Fruit fly (Drosophila melanogaster) whole organism, embryonic: ENCODE measurements around the gene mdu.

Source experiments
- ATbp ChIP-seq: fragments of 200-800 bp; sonication (Bioruptor generic); optimal IDR thresholded peaks from 2 replicates; lab custom pipeline; 2017; ENCODE audit warnings: missing biosample characterization, mild to moderate bottlenecking, missing genetic modification characterization, missing genetic modification reagents
- Ada2b ChIP-seq: fragments of 200-800 bp; sonication (Bioruptor generic); IDR thresholded peaks from 2 replicates; pipeline ENCODE4 v1.3.6; 2022; ENCODE audit warnings: missing biosample characterization, missing genetic modification characterization
- B-H1 ChIP-seq: fragments of 200-800 bp; sonication (Bioruptor generic); IDR thresholded peaks from 3 replicates; pipeline ENCODE4 v1.3.6; 2022; ENCODE audit warnings: missing biosample characterization, missing genetic modification characterization
- BEAF-32 ChIP-seq: fragments of 200-800 bp; sonication (Bioruptor generic); optimal IDR thresholded peaks from 3 replicates; lab custom pipeline; 2017; ENCODE audit warnings: missing biosample characterization, missing genetic modification characterization, mild to moderate bottlenecking, moderate library complexity, missing genetic modification reagents
- CG10462 ChIP-seq: fragments of 200-800 bp; sonication (Bioruptor generic); optimal IDR thresholded peaks from 2 replicates; lab custom pipeline; 2016; ENCODE audit warnings: missing biosample characterization, missing genetic modification characterization
- CG10543 ChIP-seq: fragments of 200-800 bp; sonication (Bioruptor generic); optimal IDR thresholded peaks from 3 replicates; lab custom pipeline; 2017; ENCODE audit warnings: missing biosample characterization, mild to moderate bottlenecking, missing genetic modification characterization, moderate library complexity
- CG12299 ChIP-seq: fragments of 200-800 bp; sonication (Bioruptor generic); optimal IDR thresholded peaks from 2 replicates; lab custom pipeline; 2018; ENCODE audit warnings: missing biosample characterization, mild to moderate bottlenecking, missing genetic modification characterization
- CG13123 ChIP-seq: fragments of 200-800 bp; sonication (Bioruptor generic); optimal IDR thresholded peaks from 2 replicates; lab custom pipeline; 2016; ENCODE audit warnings: missing biosample characterization, missing genetic modification characterization
- CG13775 ChIP-seq: fragments of 200-800 bp; sonication (Bioruptor generic); optimal IDR thresholded peaks from 3 replicates; lab custom pipeline; 2017; ENCODE audit warnings: missing biosample characterization, mild to moderate bottlenecking, missing genetic modification characterization
- CG14965 ChIP-seq: fragments of 200-800 bp; sonication (Bioruptor generic); optimal IDR thresholded peaks from 2 replicates; lab custom pipeline; 2016; ENCODE audit warnings: missing biosample characterization, missing genetic modification characterization, borderline replicate concordance
- CG15696 ChIP-seq: fragments of 200-800 bp; sonication (Bioruptor generic); optimal IDR thresholded peaks from 2 replicates; lab custom pipeline; 2019; ENCODE audit warnings: missing biosample characterization, mild to moderate bottlenecking, missing genetic modification characterization, moderate library complexity
- CG16779 ChIP-seq: fragments of 200-800 bp; sonication (Bioruptor generic); IDR thresholded peaks from 2 replicates; pipeline ENCODE4 v1.3.6; 2022; ENCODE audit warnings: missing biosample characterization, missing genetic modification characterization
- CG16813 ChIP-seq: fragments of 200-800 bp; sonication (Bioruptor generic); IDR thresholded peaks from 3 replicates; pipeline ENCODE4 v1.3.6; 2022; ENCODE audit warnings: missing biosample characterization, missing genetic modification characterization; ENCODE audit not compliant: partially characterized antibody
- CG17612 ChIP-seq: fragments of 200-800 bp; sonication (Bioruptor generic); IDR thresholded peaks from 2 replicates; pipeline ENCODE4 v1.3.6; 2022; ENCODE audit warnings: missing biosample characterization, missing genetic modification characterization
- CG33213 ChIP-seq: fragments of 200-800 bp; sonication (Bioruptor generic); optimal IDR thresholded peaks from 3 replicates; lab custom pipeline; 2016; ENCODE audit warnings: missing biosample characterization, missing genetic modification characterization
- CG42726 ChIP-seq: fragments of 200-800 bp; sonication (Bioruptor generic); IDR thresholded peaks from 2 replicates; pipeline ENCODE4 v1.3.6; 2022; ENCODE audit warnings: missing biosample characterization, missing genetic modification characterization; ENCODE audit not compliant: partially characterized antibody
- CG9797 ChIP-seq: fragments of 200-800 bp; sonication (Bioruptor generic); optimal IDR thresholded peaks from 3 replicates; lab custom pipeline; 2018; ENCODE audit warnings: missing biosample characterization, mild to moderate bottlenecking, missing genetic modification characterization
- CkIIα-i1 ChIP-seq: fragments of 200-800 bp; sonication (Bioruptor generic); IDR thresholded peaks from 2 replicates; pipeline ENCODE4 v1.3.6; 2022; ENCODE audit warnings: missing biosample characterization, missing genetic modification characterization
- Gsc ChIP-seq: fragments of 200-800 bp; sonication (Bioruptor generic); IDR thresholded peaks from 2 replicates; pipeline ENCODE4 v1.3.6; 2022; ENCODE audit warnings: missing biosample characterization, missing genetic modification characterization
- Hr51 ChIP-seq, 2 experiments: fragments of 200-800 bp; sonication (Bioruptor generic); optimal IDR thresholded peaks; 2 replicates in 1 of 2; 3 replicates in 1 of 2; lab custom pipeline; 2016 to 2018; ENCODE audit warnings: missing biosample characterization in 2 of 2, missing genetic modification characterization in 2 of 2, mild to moderate bottlenecking in 1 of 2, moderate library complexity in 1 of 2
- Mad ChIP-seq: fragments of 200-800 bp; sonication (Bioruptor generic); optimal IDR thresholded peaks from 2 replicates; lab custom pipeline; 2016; ENCODE audit warnings: missing biosample characterization, missing genetic modification characterization
- Meics ChIP-seq: fragments of 200-800 bp; sonication (Bioruptor generic); optimal IDR thresholded peaks from 2 replicates; lab custom pipeline; 2017; ENCODE audit warnings: missing biosample characterization, mild to moderate bottlenecking, missing genetic modification characterization
- Vsx1 ChIP-seq: fragments of 200-800 bp; sonication (Bioruptor generic); optimal IDR thresholded peaks from 2 replicates; lab custom pipeline; 2017; ENCODE audit warnings: missing biosample characterization, mild to moderate bottlenecking, missing genetic modification characterization, missing genetic modification reagents
- YL-1 ChIP-seq: fragments of 200-800 bp; sonication (Bioruptor generic); optimal IDR thresholded peaks from 3 replicates; lab custom pipeline; 2017; ENCODE audit warnings: missing biosample characterization, mild to moderate bottlenecking, missing genetic modification characterization
- ac ChIP-seq: fragments of 200-800 bp; sonication (Bioruptor generic); optimal IDR thresholded peaks from 3 replicates; lab custom pipeline; 2017; ENCODE audit warnings: missing biosample characterization, mild to moderate bottlenecking, missing genetic modification characterization
- crol ChIP-seq: fragments of 200-800 bp; sonication (Bioruptor generic); IDR thresholded peaks from 2 replicates; pipeline ENCODE4 v1.3.6; 2022; ENCODE audit warnings: missing biosample characterization, missing genetic modification characterization
- cwo ChIP-seq: fragments of 200-800 bp; sonication (Bioruptor generic); optimal IDR thresholded peaks from 3 replicates; lab custom pipeline; 2017; ENCODE audit warnings: missing biosample characterization, missing genetic modification characterization, mild to moderate bottlenecking, moderate library complexity, missing genetic modification reagents
- dati ChIP-seq: fragments of 200-800 bp; sonication (Bioruptor generic); IDR thresholded peaks from 2 replicates; pipeline ENCODE4 v1.3.6; 2022; ENCODE audit warnings: missing biosample characterization, missing genetic modification characterization
- dysf ChIP-seq: fragments of 200-800 bp; sonication (Bioruptor generic); IDR thresholded peaks from 3 replicates; pipeline ENCODE4 v1.3.6; 2022; ENCODE audit warnings: missing biosample characterization, missing genetic modification characterization
- gt ChIP-seq: fragments of 200-800 bp; sonication (Bioruptor generic); IDR thresholded peaks from 2 replicates; pipeline ENCODE4 v1.3.6; 2022; ENCODE audit warnings: missing biosample characterization, missing genetic modification characterization
- jing ChIP-seq: fragments of 200-800 bp; sonication (Bioruptor generic); optimal IDR thresholded peaks from 2 replicates; lab custom pipeline; 2018; ENCODE audit warnings: missing biosample characterization, mild to moderate bottlenecking, missing genetic modification characterization
- knrl ChIP-seq: fragments of 200-800 bp; sonication (Bioruptor generic); IDR thresholded peaks from 3 replicates; pipeline ENCODE4 v1.3.6; 2022; ENCODE audit warnings: missing biosample characterization, missing genetic modification characterization; ENCODE audit not compliant: partially characterized antibody
- mirr ChIP-seq: fragments of 200-800 bp; sonication (Bioruptor generic); optimal IDR thresholded peaks from 3 replicates; lab custom pipeline; 2018; ENCODE audit warnings: missing biosample characterization, mild to moderate bottlenecking, missing genetic modification characterization
- odd ChIP-seq: fragments of 200-800 bp; sonication (Bioruptor generic); optimal IDR thresholded peaks from 2 replicates; lab custom pipeline; 2017; ENCODE audit warnings: missing biosample characterization, mild to moderate bottlenecking, missing genetic modification characterization
- pan ChIP-seq, 4 experiments: fragments of >200 bp in 3 of 4; fragments of 200-800 bp in 1 of 4; sonication (Bioruptor generic) in 1 of 4; optimal IDR thresholded peaks in 3 of 4; IDR thresholded peaks in 1 of 4; 2 replicates each; pipeline versions ENCODE4 v1.3.6 to Lab custom; 2017 to 2022; ENCODE audit warnings: missing biosample characterization in 2 of 4, missing genetic modification characterization in 2 of 4, mixed read lengths in 1 of 4
- prd ChIP-seq, 3 experiments: fragments of >200 bp in 2 of 3; fragments of 200-800 bp in 1 of 3; sonication (Bioruptor generic) in 1 of 3; optimal IDR thresholded peaks in 2 of 3; IDR thresholded peaks in 1 of 3; 2 replicates in 2 of 3; 3 replicates in 1 of 3; pipeline versions ENCODE4 v1.3.6 to Lab custom; 2017 to 2022; ENCODE audit warnings: missing biosample characterization in 1 of 3, missing genetic modification characterization in 1 of 3
- sens-2 ChIP-seq: fragments of 200-800 bp; sonication (Bioruptor generic); IDR thresholded peaks from 2 replicates; pipeline ENCODE4 v1.3.6; 2022; ENCODE audit warnings: missing biosample characterization, missing genetic modification characterization
- sim ChIP-seq: fragments of 200-800 bp; sonication (Bioruptor generic); IDR thresholded peaks from 2 replicates; pipeline ENCODE4 v1.3.6; 2022; ENCODE audit warnings: missing biosample characterization, missing genetic modification characterization
- sima ChIP-seq: fragments of 200-800 bp; sonication (Bioruptor generic); optimal IDR thresholded peaks from 2 replicates; lab custom pipeline; 2016; ENCODE audit warnings: missing biosample characterization, missing genetic modification characterization
- sob ChIP-seq: fragments of 200-800 bp; sonication (Bioruptor generic); IDR thresholded peaks from 2 replicates; pipeline ENCODE4 v1.3.6; 2022; ENCODE audit warnings: missing biosample characterization, missing genetic modification characterization
- sqz ChIP-seq: fragments of 200-800 bp; sonication (Bioruptor generic); optimal IDR thresholded peaks from 3 replicates; lab custom pipeline; 2018; ENCODE audit warnings: missing biosample characterization, mild to moderate bottlenecking, missing genetic modification characterization
- ssp ChIP-seq: fragments of 200-800 bp; sonication (Bioruptor generic); IDR thresholded peaks from 2 replicates; pipeline ENCODE4 v1.3.6; 2022; ENCODE audit warnings: missing biosample characterization, missing genetic modification characterization
- tgo ChIP-seq: fragments of 200-800 bp; sonication (Bioruptor generic); IDR thresholded peaks from 3 replicates; pipeline ENCODE4 v1.3.6; 2022; ENCODE audit warnings: missing biosample characterization, missing genetic modification characterization
- tll ChIP-seq, 2 experiments: fragments of 200-800 bp in 1 of 2; fragments of >200 bp in 1 of 2; sonication (Bioruptor generic) in 1 of 2; optimal IDR thresholded peaks; 2 replicates each; lab custom pipeline; 2017 to 2019; ENCODE audit warnings: missing biosample characterization in 2 of 2, missing genetic modification characterization in 2 of 2, mild to moderate bottlenecking in 1 of 2, moderate library complexity in 1 of 2
- ttk ChIP-seq: fragments of 200-800 bp; sonication (Bioruptor generic); IDR thresholded peaks from 2 replicates; pipeline ENCODE4 v2.1.2; 2022; ENCODE audit warnings: missing biosample characterization, missing genetic modification characterization
- zen2 ChIP-seq: fragments of 200-800 bp; sonication (Bioruptor generic); IDR thresholded peaks from 3 replicates; pipeline ENCODE4 v1.3.6; 2022; ENCODE audit warnings: missing biosample characterization, missing genetic modification characterization; ENCODE audit not compliant: partially characterized antibody

mdu gene

DNA sequence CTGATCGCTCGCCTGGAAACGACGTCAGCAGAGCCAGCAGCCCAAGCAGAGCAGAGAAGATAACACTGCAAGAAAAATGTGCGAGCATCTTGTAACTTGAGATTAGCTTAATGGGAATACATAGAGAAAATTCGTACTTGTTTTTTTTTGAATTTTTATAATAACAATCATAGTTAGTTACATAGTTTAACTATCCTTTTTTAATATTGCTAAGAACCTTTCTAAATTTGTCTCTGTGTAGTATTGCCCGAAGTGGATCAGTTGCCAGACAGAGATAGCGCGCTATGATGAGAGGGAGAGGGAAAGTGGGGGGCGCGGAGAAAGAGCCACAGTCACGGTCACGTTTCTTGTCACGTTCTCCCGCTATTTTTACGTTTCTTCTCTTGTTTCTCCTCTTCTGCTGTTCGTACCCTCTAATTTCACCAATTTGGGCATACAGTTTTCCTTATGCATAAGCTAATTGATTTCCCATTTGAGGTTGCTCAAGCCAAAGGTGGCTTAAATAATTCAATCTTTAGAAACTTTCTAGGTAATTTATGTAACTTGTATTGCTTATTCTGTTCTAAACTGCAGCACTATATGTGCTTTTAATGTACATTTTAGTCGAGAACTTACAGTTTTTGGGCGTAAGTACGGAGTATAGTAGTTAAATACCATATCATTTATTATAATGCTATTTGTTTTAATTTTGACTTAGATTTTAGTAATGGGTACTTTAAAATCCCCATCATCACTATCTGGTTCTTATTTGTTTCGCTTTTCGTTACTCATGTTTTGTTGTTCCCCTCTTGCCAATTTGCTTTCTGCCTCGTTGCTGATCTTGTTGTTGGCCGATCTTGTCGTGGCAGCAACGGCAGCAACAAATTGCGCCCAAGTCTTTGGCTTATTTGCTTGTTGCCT lies 14.0 kb downstream of the mdu start (continued):
- no peak for TF ChIP-seq CG16779 (GFP tag; lab: Robert Waterston, UW)
- no peak for TF ChIP-seq mirr
- TF ChIP-seq BEAF-32, result no peak
- no peak for TF ChIP-seq CG16813 (GFP tag; lab: Robert Waterston, UW)
- peak; percentile 55 for TF ChIP-seq Mad
- peak; percentile 81 for TF ChIP-seq CG15696
- TF ChIP-seq Hr51 (GFP tag; optimal IDR thresholded peaks at IDR 0.05; lab: Kevin White, UChicago), result peak; percentile 52 to 71
- peak; percentile 74 for TF ChIP-seq ATbp (GFP tag; lab: Kevin White, UChicago)
- 0 out of 2 replicates have a peak, but pooled peaks have one; percentile 38 for TF ChIP-seq CkIIα-i1
- peak; percentile 11 for TF ChIP-seq sima (GFP tag; lab: Kevin White, UChicago)
- peak; percentile 62 for TF ChIP-seq tgo (GFP tag; lab: Robert Waterston, UW)
- TF ChIP-seq CG10462 (GFP tag; lab: Kevin White, UChicago), result peak; percentile 58
- TF ChIP-seq dysf (GFP tag; lab: Robert Waterston, UW), result peak; percentile 79
- TF ChIP-seq tll (GFP tag; optimal IDR thresholded peaks at IDR 0.05; lab: Kevin White, UChicago), result no peak
- peak; percentile 88 for TF ChIP-seq cwo (GFP tag; lab: Kevin White, UChicago)
- TF ChIP-seq sqz (GFP tag; lab: Kevin White, UChicago), result peak; percentile 65
- peak; percentile 69 for TF ChIP-seq CG13775 (GFP tag; lab: Kevin White, UChicago)
- peak; percentile 71 for TF ChIP-seq ttk (GFP tag; lab: Robert Waterston, UW)
- TF ChIP-seq sob, result peak; percentile 71
- TF ChIP-seq ac (GFP tag; lab: Kevin White, UChicago), result no peak
- TF ChIP-seq jing, result peak; percentile 44
- TF ChIP-seq Ada2b, result peak; percentile 75
- no peak for TF ChIP-seq YL-1
- no peak for TF ChIP-seq knrl
- peak; percentile 28 for TF ChIP-seq odd (GFP tag; lab: Kevin White, UChicago)
- peak; percentile 18 for TF ChIP-seq CG10543 (GFP tag; lab: Kevin White, UChicago)
- TF ChIP-seq CG9797 (GFP tag; lab: Kevin White, UChicago), result no peak
- no peak for TF ChIP-seq CG42726
- TF ChIP-seq zen2 (GFP tag; lab: Robert Waterston, UW), result no peak
- TF ChIP-seq B-H1 (GFP tag; lab: Robert Waterston, UW), result peak; percentile 28; the same call in 1 of the 3 replicates
- no peak for TF ChIP-seq pan (optimal IDR thresholded peaks at IDR 0.05; lab: Kevin White, UChicago)
- peak in 1 of 2 experiments; percentile 75 for TF ChIP-seq pan (GFP tag; optimal IDR thresholded peaks at IDR 0.05 in 1 of 2, IDR thresholded peaks at IDR 0.05 in 1 of 2)
- TF ChIP-seq CG13123 (GFP tag; lab: Kevin White, UChicago), result peak; percentile 40
- TF ChIP-seq CG12299, result peak; percentile 65
- TF ChIP-seq gt (GFP tag; lab: Robert Waterston, UW), result no peak
- peak; percentile 67; the same call in 1 of the 2 replicates for TF ChIP-seq sens-2 (GFP tag; lab: Robert Waterston, UW)
- no peak for TF ChIP-seq CG17612
- TF ChIP-seq prd (optimal IDR thresholded peaks at IDR 0.05; lab: Kevin White, UChicago), result no peak
- peak; percentile 77 for TF ChIP-seq prd (GFP tag; IDR thresholded peaks at IDR 0.05; lab: Robert Waterston, UW)
- TF ChIP-seq Vsx1, result peak; percentile 48
- TF ChIP-seq ssp (GFP tag; lab: Robert Waterston, UW), result peak; percentile 54; the same call in 1 of the 2 replicates
- peak; percentile 12 for TF ChIP-seq CG14965 (GFP tag; lab: Kevin White, UChicago)
- peak; percentile 31 for TF ChIP-seq Meics (GFP tag; lab: Kevin White, UChicago)
- TF ChIP-seq CG33213 (GFP tag; lab: Kevin White, UChicago), result peak; percentile 47
- TF ChIP-seq dati, result no peak
- TF ChIP-seq Gsc (GFP tag; lab: Robert Waterston, UW), result peak; percentile 55
- TF ChIP-seq crol (GFP tag; lab: Robert Waterston, UW), result peak; percentile 77
- TF ChIP-seq sim (GFP tag; lab: Robert Waterston, UW), result peak; percentile 58; the same call in 1 of the 2 replicates
